Worm (Caenorhabditis elegans) whole organism, L1 larva: Measurements from ENCODE around the gene ceh-83.
"Not testable (repeated sequence)": the region's sequence is repeated elsewhere in the genome, so short reads cannot be mapped to it uniquely, and the experiment has no call there.

Experiments used
- ama-1 ChIP-seq: fragments of 150-350 bp; optimal IDR thresholded peaks from 2 replicates; lab custom pipeline; 2014
- ceh-63 ChIP-seq: fragments of 200-800 bp; sonication (Bioruptor generic); optimal IDR thresholded peaks from 2 replicates; lab custom pipeline; 2018; ENCODE audit warnings: mild to moderate bottlenecking, missing genetic modification characterization, missing compliant biosample characterization
- ets-5 ChIP-seq: fragments of 200-800 bp; sonication (Bioruptor generic); IDR thresholded peaks from 2 replicates; pipeline ENCODE4 v1.3.6; 2022; ENCODE audit warnings: missing genetic modification characterization, missing compliant biosample characterization
- jun-1 ChIP-seq: fragments of 150-350 bp; optimal IDR thresholded peaks from 2 replicates; lab custom pipeline; 2014; ENCODE audit warnings: missing biosample characterization, missing genetic modification reagents, missing genetic modification characterization
- lin-15B ChIP-seq: fragments of 150-350 bp; sonication (generic microtip); optimal IDR thresholded peaks from 3 replicates; lab custom pipeline; 2014; ENCODE audit warnings: missing biosample characterization, missing genetic modification characterization
- mef-2 ChIP-seq: fragments of 150-350 bp; optimal IDR thresholded peaks from 2 replicates; lab custom pipeline; 2014; ENCODE audit warnings: missing biosample characterization, missing genetic modification characterization
- nhr-11 ChIP-seq: fragments of 150-350 bp; optimal IDR thresholded peaks from 2 replicates; lab custom pipeline; 2014; ENCODE audit warnings: missing biosample characterization, missing genetic modification characterization
- nhr-76 ChIP-seq: sonication (generic microtip); optimal IDR thresholded peaks from 2 replicates; lab custom pipeline; 2017; ENCODE audit warnings: missing biosample characterization, missing genetic modification characterization
- sox-4 ChIP-seq: sonication (generic microtip); optimal IDR thresholded peaks from 2 replicates; lab custom pipeline; 2016; ENCODE audit warnings: missing genetic modification characterization, missing compliant biosample characterization
- tbx-2 ChIP-seq: sonication (generic microtip); optimal IDR thresholded peaks from 2 replicates; lab custom pipeline; 2016; ENCODE audit warnings: missing genetic modification characterization, missing compliant biosample characterization

ce11 chrII:1767458-1767857, 31.1 kb upstream of the ceh-83 start:
- not testable (repeated sequence) for TF ChIP-seq jun-1 (tag; lab: Kevin White, UChicago); tbx-2 (tag; lab: Kevin White, UChicago); ets-5; nhr-11 (tag; lab: Kevin White, UChicago); sox-4 (tag; lab: Kevin White, UChicago); mef-2; ama-1 (lab: Kevin White, UChicago); ceh-63 (GFP tag; lab: Kevin White, UChicago); nhr-76; lin-15B
